Worm (Caenorhabditis elegans): ENCODE results near the gene ceh-32.
A peak's percentile ranks its signal among the peaks of the same experiment; 100 is the strongest.

Gene ceh-32

DNA sequence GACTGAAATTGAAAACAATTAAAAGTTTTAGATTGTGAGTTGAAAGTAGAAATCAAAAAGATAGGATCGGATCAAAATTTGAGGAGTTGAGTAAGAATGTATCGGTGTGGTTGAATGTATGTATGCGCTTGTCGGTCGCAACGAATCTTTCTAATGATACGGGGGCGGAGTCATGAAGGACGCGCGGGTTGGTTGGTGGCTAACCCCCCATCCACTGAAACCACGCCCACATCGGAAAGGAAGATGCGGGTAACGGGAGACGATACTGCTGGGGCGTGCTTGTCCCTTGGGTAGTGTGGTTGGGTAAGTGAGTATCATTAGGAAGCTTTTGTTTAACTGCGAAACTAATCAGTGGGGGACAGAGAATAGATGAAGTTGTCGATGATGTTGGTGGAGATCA lies at the start of gene ceh-32:
Gene ceh-32 (minus strand): TSS at position 2 of the 400 bp plus-strand sequence.
- TF ChIP-seq tag-97 (GFP tag; IDR thresholded peaks at IDR 0.05): no peak
- TF ChIP-seq ceh-32 (tag; optimal IDR thresholded peaks at IDR 0.05; ENCODE audit: poor library complexity): peak; percentile 64
- no peak for TF ChIP-seq madf-5 (GFP tag; IDR thresholded peaks at IDR 0.05)

DNA sequence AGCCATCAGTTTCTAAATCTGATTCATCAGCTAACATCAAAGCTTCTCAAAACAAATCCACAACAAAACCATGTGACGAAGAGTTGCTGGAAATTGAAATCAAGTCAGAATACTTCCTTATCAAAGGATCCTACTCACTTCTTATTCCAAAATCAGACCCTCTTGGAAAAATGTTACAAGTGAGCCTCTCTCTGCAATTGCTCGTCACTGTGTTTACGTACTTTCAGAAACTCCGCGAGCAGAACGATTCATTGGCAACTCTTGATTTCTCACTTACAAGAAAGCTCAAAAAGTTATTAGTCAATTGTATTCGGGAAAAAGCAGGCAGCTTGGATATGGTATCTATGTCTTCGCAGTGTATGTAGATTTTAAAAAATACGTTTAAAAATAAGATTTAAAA lies 46.3 kb upstream of the ceh-32 start:
- TF ChIP-seq dpl-1 (GFP tag; optimal IDR thresholded peaks at IDR 0.05): no peak

DNA sequence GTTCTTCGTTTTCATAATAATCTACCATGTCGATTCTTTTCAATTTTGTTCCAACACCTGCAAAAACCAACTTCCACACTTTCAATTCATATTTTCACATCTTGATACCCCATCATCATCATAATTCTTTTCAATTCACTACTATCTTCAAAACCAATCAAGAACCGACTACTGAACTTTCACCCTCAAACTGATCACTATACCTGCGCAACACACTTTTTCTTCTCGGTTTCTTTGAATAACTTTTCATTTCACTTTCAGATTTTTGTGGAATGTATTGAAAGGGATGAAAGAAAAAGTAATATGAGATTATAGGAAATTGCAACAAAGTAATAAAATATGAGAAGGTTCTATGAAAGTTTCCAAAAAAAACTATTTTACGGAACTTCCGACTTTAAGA lies 35.9 kb upstream of the ceh-32 start:
- TF ChIP-seq hlh-11 (tag; optimal IDR thresholded peaks at IDR 0.05) (no peak), aha-1 (tag) (peak; percentile 32)

ce11 chrV:11739820-11740219 lies 34.6 kb upstream of the ceh-32 start, which contains the start of gene T04F3.1:
T04F3.1 (plus strand) TSS chrV:11740065.
- peak in 1 of 2 experiments; percentile 60 for TF ChIP-seq mdl-1 (tag; optimal IDR thresholded peaks at IDR 0.05)
- TF ChIP-seq hlh-30 (tag; optimal IDR thresholded peaks at IDR 0.05; ENCODE audit: insufficient read depth): peak; percentile 0
- TF ChIP-seq nhr-48 (tag; optimal IDR thresholded peaks at IDR 0.05): peak; percentile 55
- TF ChIP-seq mxl-3 (GFP tag; optimal IDR thresholded peaks at IDR 0.05): peak; percentile 58
- peak; percentile 57 for TF ChIP-seq aha-1 (tag)
- TF ChIP-seq nhr-28 (tag; optimal IDR thresholded peaks at IDR 0.05): peak; percentile 75
- TF ChIP-seq tra-1 (GFP tag; IDR thresholded peaks at IDR 0.05): no peak
- no peak for TF ChIP-seq cey-2 (tag; optimal IDR thresholded peaks at IDR 0.05; ENCODE audit: borderline replicate concordance, insufficient read depth)
- peak; percentile 36 for TF ChIP-seq hlh-11 (tag; optimal IDR thresholded peaks at IDR 0.05)

ce11 chrV:11737333-11737732 lies 32.1 kb upstream of the ceh-32 start:
- no peak for TF ChIP-seq T20F7.1 (GFP tag; optimal IDR thresholded peaks at IDR 0.05)
- TF ChIP-seq lin-13 (GFP tag; optimal IDR thresholded peaks at IDR 0.05): no peak
- no peak for TF ChIP-seq gei-8 (GFP tag; optimal IDR thresholded peaks at IDR 0.05)
- no peak for TF ChIP-seq aly-2 (tag; optimal IDR thresholded peaks at IDR 0.05)
- no peak for TF ChIP-seq lin-29 (GFP tag; IDR thresholded peaks at IDR 0.05)
- no peak for TF ChIP-seq daf-8 (GFP tag; IDR thresholded peaks at IDR 0.05)
- no peak for TF ChIP-seq Y48G9A.11 (GFP tag; IDR thresholded peaks at IDR 0.05)
- no peak for TF ChIP-seq hmg-1.1 (GFP tag; IDR thresholded peaks at IDR 0.05)
- no peak for TF ChIP-seq Y105C5A.15 (GFP tag; IDR thresholded peaks at IDR 0.05)
- TF ChIP-seq tag-97 (GFP tag; IDR thresholded peaks at IDR 0.05): no peak

- no peak for TF ChIP-seq mes-2 (tag; optimal IDR thresholded peaks at IDR 0.05; ENCODE audit: poor library complexity, severe bottlenecking)
- TF ChIP-seq ztf-11 (tag; optimal IDR thresholded peaks at IDR 0.05): no peak
- no peak for TF ChIP-seq nhr-102 (tag; optimal IDR thresholded peaks at IDR 0.05)
- no peak for TF ChIP-seq aha-1 (tag)
- TF ChIP-seq cey-2 (tag; optimal IDR thresholded peaks at IDR 0.05; ENCODE audit: borderline replicate concordance, insufficient read depth): no peak
- TF ChIP-seq daf-16 (GFP tag; optimal IDR thresholded peaks at IDR 0.05): no peak
- TF ChIP-seq daf-16 (tag; optimal IDR thresholded peaks at IDR 0.05): no peak
- no peak for TF ChIP-seq ceh-44 (GFP tag; IDR thresholded peaks at IDR 0.05)
- TF ChIP-seq mxl-3 (GFP tag; optimal IDR thresholded peaks at IDR 0.05): no peak
- TF ChIP-seq R02D3.7 (tag; optimal IDR thresholded peaks at IDR 0.05): no peak
- TF ChIP-seq nhr-10 (tag; optimal IDR thresholded peaks at IDR 0.05): no peak
- TF ChIP-seq nhr-41 (GFP tag; IDR thresholded peaks at IDR 0.05): no peak
- no peak for TF ChIP-seq hlh-30 (tag; optimal IDR thresholded peaks at IDR 0.05; ENCODE audit: insufficient read depth)
- TF ChIP-seq snpc-4 (tag; optimal IDR thresholded peaks at IDR 0.05): no peak
These were observed 31.7 kb upstream of the ceh-32 start, which contains the start of gene spe-42 for ce11 chrV:11736896-11737295. spe-42 (minus strand) TSS chrV:11736996.

Data from whole organism, L4 larva.